Comparison of ENCODE assay signal across 5 worm cellular contexts in genomic region chrV:12908614-12909013, ce11.
TF ChIP-seq lines count a peak whose summit lies in the region.

No protein-coding gene starts in this region.

TF ChIP-seq in whole organism, L4 larva, 104 proteins besides CTCF, POLR2A, EP300 and RAD21 (continues in another document):
- peak; percentile 53 for TF ChIP-seq hlh-11 (tag; optimal IDR thresholded peaks at IDR 0.05; lab: Kevin White, UChicago)
- TF ChIP-seq hmg-1.1 (GFP tag; IDR thresholded peaks at IDR 0.05; lab: Robert Waterston, UW) = 0 out of 2 replicates have a peak, but pooled peaks have one; percentile 19
- TF ChIP-seq aha-1 (tag; lab: Kevin White, UChicago) = peak; percentile 65
- no peak for TF ChIP-seq set-16 (GFP tag; IDR thresholded peaks at IDR 0.05; lab: Robert Waterston, UW)
- no peak for TF ChIP-seq rbr-2 (tag; optimal IDR thresholded peaks at IDR 0.05; lab: Kevin White, UChicago)
- no peak for TF ChIP-seq ceh-20 (GFP tag; IDR thresholded peaks at IDR 0.05; lab: Robert Waterston, UW)
- TF ChIP-seq fkh-10 (GFP tag; optimal IDR thresholded peaks at IDR 0.05; lab: Kevin White, UChicago) = no peak
- TF ChIP-seq nhr-11 (tag; optimal IDR thresholded peaks at IDR 0.05; lab: Kevin White, UChicago) = no peak
- TF ChIP-seq F26F4.8 (GFP tag; conservative IDR thresholded peaks at IDR 0.05; lab: Robert Waterston, UW) = no peak
- TF ChIP-seq spr-1 (tag; optimal IDR thresholded peaks at IDR 0.05; lab: Kevin White, UChicago) = no peak
- TF ChIP-seq mxl-3 (GFP tag; optimal IDR thresholded peaks at IDR 0.05; lab: Kevin White, UChicago) = no peak
- TF ChIP-seq lsy-2 (tag; optimal IDR thresholded peaks at IDR 0.05; lab: Kevin White, UChicago) = no peak
- peak; percentile 6 for TF ChIP-seq dve-1 (tag; optimal IDR thresholded peaks at IDR 0.05; lab: Kevin White, UChicago; ENCODE audit: insufficient read depth)
- TF ChIP-seq zfp-2 (tag; optimal IDR thresholded peaks at IDR 0.05; lab: Kevin White, UChicago) = no peak
- TF ChIP-seq lin-13 (GFP tag; optimal IDR thresholded peaks at IDR 0.05; lab: Kevin White, UChicago) = no peak
- TF ChIP-seq R02D3.7 (tag; optimal IDR thresholded peaks at IDR 0.05; lab: Kevin White, UChicago) = no peak
- peak; percentile 70; the same call in 1 of the 2 replicates for TF ChIP-seq saeg-2 (GFP tag; IDR thresholded peaks at IDR 0.05; lab: Robert Waterston, UW)
- TF ChIP-seq dmd-6 (GFP tag; IDR thresholded peaks at IDR 0.05; lab: Robert Waterston, UW) = peak; percentile 80
- TF ChIP-seq egl-43 (GFP tag; IDR thresholded peaks at IDR 0.05; lab: Robert Waterston, UW) = no peak

TF ChIP-seq in whole organism, early embryonic, 17 proteins besides CTCF, POLR2A, EP300 and RAD21:
- TF ChIP-seq hmg-4 (GFP tag; optimal IDR thresholded peaks at IDR 0.05; lab: Kevin White, UChicago) = peak; percentile 8
- TF ChIP-seq ets-7 (tag; optimal IDR thresholded peaks at IDR 0.05; lab: Kevin White, UChicago) = no peak

TF ChIP-seq in whole organism, late embryonic, 69 proteins besides CTCF, POLR2A, EP300 and RAD21:
- peak; percentile 6 for TF ChIP-seq ceh-34 (tag; optimal IDR thresholded peaks at IDR 0.05; lab: Kevin White, UChicago)
- TF ChIP-seq unc-86 (tag; optimal IDR thresholded peaks at IDR 0.05; lab: Kevin White, UChicago) = no peak

TF ChIP-seq in whole organism, mixed stage, embryonic, 35 proteins besides CTCF, POLR2A, EP300 and RAD21:
- TF ChIP-seq bed-3 (GFP tag; optimal IDR thresholded peaks at IDR 0.05; lab: Kevin White, UChicago) (no peak), elt-3 (tag; optimal IDR thresholded peaks at IDR 0.05; lab: Kevin White, UChicago) (no peak), mep-1 (tag; optimal IDR thresholded peaks at IDR 0.05; lab: Kevin White, UChicago) (no peak), ham-2 (GFP tag; optimal IDR thresholded peaks at IDR 0.05; lab: Kevin White, UChicago) (no peak), nhr-12 (tag; optimal IDR thresholded peaks at IDR 0.05; lab: Kevin White, UChicago) (no peak), hlh-1 (tag; optimal IDR thresholded peaks at IDR 0.05; lab: Kevin White, UChicago) (peak; percentile 89)

TF ChIP-seq in whole organism, young adult, 124 proteins besides CTCF, POLR2A, EP300 and RAD21:
- peak in 1 of 2 experiments; percentile 37 for TF ChIP-seq let-607 (tag; optimal IDR thresholded peaks at IDR 0.05; lab: Kevin White, UChicago)
- peak; percentile 56 for TF ChIP-seq nhr-80 (tag; optimal IDR thresholded peaks at IDR 0.05; lab: Kevin White, UChicago)
- no peak for TF ChIP-seq bed-2 (GFP tag; IDR thresholded peaks at IDR 0.05; lab: Robert Waterston, UW)
